Fruit fly (Drosophila melanogaster) whole organism, embryonic: ENCODE data around the gene CG10226.

Source experiments
- Adf1 ChIP-seq: fragments of 200-800 bp; sonication (Bioruptor generic); IDR thresholded peaks from 2 replicates; pipeline ENCODE4 v1.3.6; 2022; ENCODE audit warnings: missing biosample characterization, missing genetic modification characterization
- Aef1 ChIP-seq: fragments of 200-800 bp; sonication (Bioruptor generic); IDR thresholded peaks from 3 replicates; pipeline ENCODE4 v1.3.6; 2022; ENCODE audit warnings: missing biosample characterization, missing genetic modification characterization
- Bdp1 ChIP-seq: fragments of 200-800 bp; sonication (Bioruptor generic); optimal IDR thresholded peaks from 3 replicates; lab custom pipeline; 2016; ENCODE audit warnings: missing biosample characterization, missing genetic modification characterization
- CG10274 ChIP-seq: fragments of 200-800 bp; sonication (Bioruptor generic); optimal IDR thresholded peaks from 3 replicates; lab custom pipeline; 2017; ENCODE audit warnings: missing biosample characterization, mild to moderate bottlenecking, missing genetic modification characterization
- CG10543 ChIP-seq: fragments of 200-800 bp; sonication (Bioruptor generic); optimal IDR thresholded peaks from 3 replicates; lab custom pipeline; 2017; ENCODE audit warnings: missing biosample characterization, mild to moderate bottlenecking, missing genetic modification characterization, moderate library complexity
- CG11093 ChIP-seq: fragments of 200-800 bp; sonication (Bioruptor generic); IDR thresholded peaks from 3 replicates; pipeline ENCODE4 v1.3.6; 2022; ENCODE audit warnings: missing biosample characterization, missing genetic modification characterization
- CG11695 ChIP-seq: fragments of 200-800 bp; sonication (Bioruptor generic); IDR thresholded peaks from 3 replicates; pipeline ENCODE4 v1.3.6; 2022; ENCODE audit warnings: missing biosample characterization, missing genetic modification characterization
- CG1233 ChIP-seq: fragments of 200-800 bp; sonication (Bioruptor generic); optimal IDR thresholded peaks from 4 replicates; lab custom pipeline; 2018; ENCODE audit warnings: missing biosample characterization, mild to moderate bottlenecking, missing genetic modification characterization
- CG16779 ChIP-seq: fragments of 200-800 bp; sonication (Bioruptor generic); IDR thresholded peaks from 2 replicates; pipeline ENCODE4 v1.3.6; 2022; ENCODE audit warnings: missing biosample characterization, missing genetic modification characterization
- CG17328 ChIP-seq: fragments of 200-800 bp; sonication (Bioruptor generic); IDR thresholded peaks from 2 replicates; pipeline ENCODE4 v1.3.6; 2022; ENCODE audit warnings: missing biosample characterization, missing genetic modification characterization
- CG17612 ChIP-seq: fragments of 200-800 bp; sonication (Bioruptor generic); IDR thresholded peaks from 2 replicates; pipeline ENCODE4 v1.3.6; 2022; ENCODE audit warnings: missing biosample characterization, missing genetic modification characterization
- CG17912 ChIP-seq: fragments of 200-800 bp; sonication (Bioruptor generic); optimal IDR thresholded peaks from 2 replicates; lab custom pipeline; 2018; ENCODE audit warnings: missing biosample characterization, mild to moderate bottlenecking, missing genetic modification characterization
- CG18476 ChIP-seq: fragments of 200-800 bp; sonication (Bioruptor generic); optimal IDR thresholded peaks from 2 replicates; lab custom pipeline; 2016; ENCODE audit warnings: missing biosample characterization, mild to moderate bottlenecking, missing genetic modification characterization
- CG30431 ChIP-seq: fragments of 200-800 bp; sonication (Bioruptor generic); optimal IDR thresholded peaks from 2 replicates; lab custom pipeline; 2017; ENCODE audit warnings: missing biosample characterization, missing genetic modification characterization
- CG33213 ChIP-seq: fragments of 200-800 bp; sonication (Bioruptor generic); optimal IDR thresholded peaks from 3 replicates; lab custom pipeline; 2016; ENCODE audit warnings: missing biosample characterization, missing genetic modification characterization
- CG3838 ChIP-seq: fragments of 200-800 bp; sonication (Bioruptor generic); optimal IDR thresholded peaks from 3 replicates; lab custom pipeline; 2016; ENCODE audit warnings: missing biosample characterization, missing genetic modification characterization
- CG4730 ChIP-seq: fragments of 200-800 bp; sonication (Bioruptor generic); IDR thresholded peaks from 2 replicates; pipeline ENCODE4 v1.3.6; 2022; ENCODE audit warnings: missing biosample characterization, missing genetic modification characterization
- CG6765 ChIP-seq: fragments of 200-800 bp; sonication (Bioruptor generic); optimal IDR thresholded peaks from 3 replicates; lab custom pipeline; 2017; ENCODE audit warnings: missing biosample characterization, mild to moderate bottlenecking, missing genetic modification characterization
- CG7839 ChIP-seq: fragments of 200-800 bp; sonication (Bioruptor generic); optimal IDR thresholded peaks from 3 replicates; lab custom pipeline; 2018; ENCODE audit warnings: missing biosample characterization, mild to moderate bottlenecking, missing genetic modification characterization, moderate library complexity
- CG9727 ChIP-seq: fragments of 200-800 bp; sonication (Bioruptor generic); optimal IDR thresholded peaks from 3 replicates; lab custom pipeline; 2017; ENCODE audit warnings: missing biosample characterization, mild to moderate bottlenecking, missing genetic modification characterization
- CG9797 ChIP-seq: fragments of 200-800 bp; sonication (Bioruptor generic); optimal IDR thresholded peaks from 3 replicates; lab custom pipeline; 2018; ENCODE audit warnings: missing biosample characterization, mild to moderate bottlenecking, missing genetic modification characterization
- D19A ChIP-seq: fragments of 200-800 bp; optimal IDR thresholded peaks from 3 replicates; lab custom pipeline; 2019; ENCODE audit warnings: missing biosample characterization, mild to moderate bottlenecking, missing genetic modification characterization, moderate library complexity
- Dbx ChIP-seq: fragments of 200-800 bp; sonication (Bioruptor generic); IDR thresholded peaks from 3 replicates; pipeline ENCODE4 v1.3.6; 2022; ENCODE audit warnings: missing biosample characterization, missing genetic modification characterization
- Ets97D ChIP-seq: fragments of 200-800 bp; sonication (Bioruptor generic); optimal IDR thresholded peaks from 3 replicates; lab custom pipeline; 2016; ENCODE audit warnings: missing biosample characterization, missing genetic modification characterization
- H2.0 ChIP-seq: fragments of 200-800 bp; sonication (Bioruptor generic); IDR thresholded peaks from 2 replicates; pipeline ENCODE4 v1.3.6; 2022; ENCODE audit warnings: missing biosample characterization, missing genetic modification characterization
- Hr3 ChIP-seq: fragments of 200-800 bp; sonication (Bioruptor generic); optimal IDR thresholded peaks from 3 replicates; lab custom pipeline; 2016; ENCODE audit warnings: missing biosample characterization, missing genetic modification characterization
- Hsf ChIP-seq: fragments of 200-800 bp; sonication (Bioruptor generic); optimal IDR thresholded peaks from 3 replicates; lab custom pipeline; 2016; ENCODE audit warnings: missing biosample characterization, missing genetic modification characterization
- Lim3 ChIP-seq: fragments of 200-800 bp; sonication (Bioruptor generic); IDR thresholded peaks from 2 replicates; pipeline ENCODE4 v1.3.6; 2022; ENCODE audit warnings: missing biosample characterization, missing genetic modification characterization
- Nf-YC ChIP-seq: fragments of 200-800 bp; optimal IDR thresholded peaks from 3 replicates; lab custom pipeline; 2019; ENCODE audit warnings: missing biosample characterization, mild to moderate bottlenecking, missing genetic modification characterization, moderate library complexity
- ato ChIP-seq: fragments of 200-800 bp; sonication (Bioruptor generic); IDR thresholded peaks from 2 replicates; pipeline ENCODE4 v1.3.6; 2022; ENCODE audit warnings: missing biosample characterization, missing genetic modification characterization; ENCODE audit not compliant: partially characterized antibody
- bowl ChIP-seq: fragments of 200-800 bp; sonication (Bioruptor generic); IDR thresholded peaks from 2 replicates; pipeline ENCODE4 v1.3.6; 2022; ENCODE audit warnings: missing biosample characterization, missing genetic modification characterization
- crol ChIP-seq: fragments of 200-800 bp; sonication (Bioruptor generic); IDR thresholded peaks from 2 replicates; pipeline ENCODE4 v1.3.6; 2022; ENCODE audit warnings: missing biosample characterization, missing genetic modification characterization
- crp ChIP-seq, 2 experiments: fragments of 200-800 bp; sonication (Bioruptor generic); optimal IDR thresholded peaks; 2 replicates in 1 of 2; 3 replicates in 1 of 2; lab custom pipeline; 2017; ENCODE audit warnings: missing biosample characterization in 2 of 2, missing genetic modification characterization in 2 of 2, mild to moderate bottlenecking in 1 of 2, moderate library complexity in 1 of 2
- dan ChIP-seq: fragments of 200-800 bp; sonication (Bioruptor generic); IDR thresholded peaks from 2 replicates; pipeline ENCODE4 v1.3.6; 2022; ENCODE audit warnings: missing biosample characterization, missing genetic modification characterization
- dmrt99B ChIP-seq: fragments of 200-800 bp; sonication (Bioruptor generic); optimal IDR thresholded peaks from 2 replicates; lab custom pipeline; 2018; ENCODE audit warnings: missing biosample characterization, mild to moderate bottlenecking, missing genetic modification characterization, moderate library complexity
- fd96Cb ChIP-seq: fragments of 200-800 bp; sonication (Bioruptor generic); optimal IDR thresholded peaks from 2 replicates; lab custom pipeline; 2018; ENCODE audit warnings: missing biosample characterization, mild to moderate bottlenecking, missing genetic modification characterization, moderate library complexity
- grn ChIP-seq: fragments of 200-800 bp; sonication (Bioruptor generic); optimal IDR thresholded peaks from 3 replicates; lab custom pipeline; 2017; ENCODE audit warnings: missing biosample characterization, missing genetic modification characterization
- hbn ChIP-seq: fragments of 200-800 bp; sonication (Bioruptor generic); IDR thresholded peaks from 2 replicates; pipeline ENCODE4 v1.3.6; 2022; ENCODE audit warnings: missing biosample characterization, missing genetic modification characterization; ENCODE audit not compliant: partially characterized antibody
- her ChIP-seq: fragments of 200-800 bp; sonication (Bioruptor generic); optimal IDR thresholded peaks from 2 replicates; lab custom pipeline; 2016; ENCODE audit warnings: missing biosample characterization, missing genetic modification characterization
- knrl ChIP-seq: fragments of 200-800 bp; sonication (Bioruptor generic); IDR thresholded peaks from 3 replicates; pipeline ENCODE4 v1.3.6; 2022; ENCODE audit warnings: missing biosample characterization, missing genetic modification characterization; ENCODE audit not compliant: partially characterized antibody
- pan ChIP-seq, 4 experiments: fragments of >200 bp in 3 of 4; fragments of 200-800 bp in 1 of 4; sonication (Bioruptor generic) in 1 of 4; optimal IDR thresholded peaks in 3 of 4; IDR thresholded peaks in 1 of 4; 2 replicates each; pipeline versions ENCODE4 v1.3.6 to Lab custom; 2017 to 2022; ENCODE audit warnings: missing biosample characterization in 2 of 4, missing genetic modification characterization in 2 of 4, mixed read lengths in 1 of 4
- pum ChIP-seq: fragments of 200-800 bp; sonication (Bioruptor generic); optimal IDR thresholded peaks from 2 replicates; lab custom pipeline; 2016; ENCODE audit warnings: missing biosample characterization, missing genetic modification characterization
- seq ChIP-seq: fragments of 200-800 bp; sonication (Bioruptor generic); IDR thresholded peaks from 2 replicates; pipeline ENCODE4 v1.3.6; 2022; ENCODE audit warnings: missing biosample characterization, missing genetic modification characterization
- slp2 ChIP-seq: fragments of 200-800 bp; sonication (Bioruptor generic); optimal IDR thresholded peaks from 2 replicates; lab custom pipeline; 2016; ENCODE audit warnings: missing biosample characterization, missing genetic modification characterization
- tin ChIP-seq: fragments of 200-800 bp; sonication (Bioruptor generic); optimal IDR thresholded peaks from 3 replicates; lab custom pipeline; 2016; ENCODE audit warnings: missing biosample characterization, missing genetic modification characterization
- unc-4 ChIP-seq: fragments of 200-800 bp; sonication (Bioruptor generic); IDR thresholded peaks from 2 replicates; pipeline ENCODE4 v1.3.6; 2022; ENCODE audit warnings: missing biosample characterization, missing genetic modification characterization; ENCODE audit not compliant: partially characterized antibody
- vfl ChIP-seq: fragments of 200-800 bp; sonication (Bioruptor generic); optimal IDR thresholded peaks from 2 replicates; lab custom pipeline; 2016; ENCODE audit warnings: missing biosample characterization, missing genetic modification characterization
- yki ChIP-seq: fragments of >200 bp; optimal IDR thresholded peaks from 3 replicates; lab custom pipeline; 2018
- zen ChIP-seq: fragments of 200-800 bp; sonication (Bioruptor generic); optimal IDR thresholded peaks from 3 replicates; lab custom pipeline; 2018; ENCODE audit warnings: missing biosample characterization, mild to moderate bottlenecking, missing genetic modification characterization, moderate library complexity

CG10226 gene

DNA sequence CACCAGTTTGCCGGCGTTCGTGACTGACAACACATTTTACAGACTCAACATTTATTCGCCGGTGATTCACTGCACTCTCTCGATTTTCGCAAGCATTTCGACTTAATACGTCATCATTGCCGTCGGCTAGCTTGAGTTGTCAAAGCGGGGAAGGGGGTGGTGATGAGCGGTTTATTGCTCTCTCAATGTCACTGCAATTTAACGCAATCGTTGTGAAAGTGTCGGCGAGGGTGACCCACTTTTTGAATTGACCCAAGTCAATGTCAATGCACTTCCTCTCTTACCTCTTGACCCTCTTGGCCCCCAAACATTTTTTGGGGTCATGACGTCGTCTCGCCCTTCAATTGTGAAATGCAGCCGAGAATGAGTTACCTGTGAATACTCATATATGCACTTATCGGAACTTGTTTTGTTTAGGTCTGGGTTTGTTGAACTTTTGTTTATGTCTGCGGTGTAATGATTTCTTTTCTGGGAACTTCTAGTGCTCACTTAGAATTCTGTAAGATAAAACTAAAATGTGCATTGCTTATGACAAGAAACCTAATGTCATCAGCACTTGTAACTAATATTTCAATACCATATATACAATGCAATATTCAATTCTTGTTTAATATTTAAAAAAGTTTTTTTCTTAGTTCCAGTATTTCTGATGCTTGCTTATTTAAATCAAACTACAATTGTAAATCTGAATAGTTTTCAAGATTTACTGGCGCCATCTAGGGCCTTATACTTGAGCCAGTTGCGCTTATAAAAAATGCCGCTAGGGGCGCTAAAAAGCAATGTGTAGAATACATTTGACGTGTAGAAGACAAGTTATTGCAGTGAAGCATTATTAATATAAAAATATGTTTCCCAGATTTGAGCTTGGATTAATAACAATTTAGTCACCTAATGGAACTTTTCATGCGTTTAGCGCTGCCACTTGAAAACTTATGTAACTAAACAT, 24.3 kb upstream of the CG10226 start (continued):
- no peak for TF ChIP-seq CG30431 (GFP tag; lab: Kevin White, UChicago)
- TF ChIP-seq CG4730 (GFP tag; lab: Robert Waterston, UW), result peak; percentile 38
- TF ChIP-seq grn (GFP tag; lab: Kevin White, UChicago), result no peak
- TF ChIP-seq Bdp1, result no peak
- no peak for TF ChIP-seq CG10543 (GFP tag; lab: Kevin White, UChicago)
- no peak for TF ChIP-seq CG11695 (GFP tag; lab: Robert Waterston, UW)
- TF ChIP-seq CG17912 (GFP tag; lab: Kevin White, UChicago), result peak; percentile 5
- TF ChIP-seq Aef1 (GFP tag; lab: Robert Waterston, UW), result peak; percentile 35; the same call in 1 of the 3 replicates
- peak; percentile 6 for TF ChIP-seq CG33213 (GFP tag; lab: Kevin White, UChicago)
- no peak for TF ChIP-seq vfl
- 0 out of 2 replicates have a peak, but pooled peaks have one; percentile 20 for TF ChIP-seq H2.0 (GFP tag; lab: Robert Waterston, UW)
- no peak for TF ChIP-seq her (GFP tag; lab: Kevin White, UChicago)
- no peak for TF ChIP-seq bowl (GFP tag; lab: Robert Waterston, UW)
- TF ChIP-seq CG18476 (GFP tag; lab: Kevin White, UChicago), result no peak
- no peak for TF ChIP-seq crp (GFP tag; optimal IDR thresholded peaks at IDR 0.05; lab: Kevin White, UChicago)
- no peak for TF ChIP-seq Adf1
- TF ChIP-seq CG17328 (GFP tag; lab: Robert Waterston, UW), result no peak
- TF ChIP-seq CG16779 (GFP tag; lab: Robert Waterston, UW), result no peak
- TF ChIP-seq CG1233, result no peak
- no peak for TF ChIP-seq fd96Cb (tag; lab: Kevin White, UChicago)
- TF ChIP-seq ato (GFP tag; lab: Robert Waterston, UW), result no peak
- no peak for TF ChIP-seq CG10274
- no peak for TF ChIP-seq D19A (tag; lab: Kevin White, UChicago)
- no peak for TF ChIP-seq CG11093 (GFP tag; lab: Robert Waterston, UW)
- peak; percentile 54; the same call in 1 of the 3 replicates for TF ChIP-seq knrl (GFP tag; lab: Robert Waterston, UW)
- no peak for TF ChIP-seq slp2 (GFP tag; lab: Kevin White, UChicago)
- TF ChIP-seq hbn (GFP tag; lab: Robert Waterston, UW), result no peak
- no peak for TF ChIP-seq CG9727 (GFP tag; lab: Kevin White, UChicago)
- TF ChIP-seq CG3838 (GFP tag; lab: Kevin White, UChicago), result no peak
- TF ChIP-seq CG9797 (GFP tag; lab: Kevin White, UChicago), result no peak
- peak; percentile 67; the same call in 1 of the 3 replicates for TF ChIP-seq Dbx (GFP tag; lab: Robert Waterston, UW)
- peak; percentile 42 for TF ChIP-seq tin (GFP tag; lab: Kevin White, UChicago)
- TF ChIP-seq Hr3 (GFP tag; lab: Kevin White, UChicago), result peak; percentile 39
- peak; percentile 24 for TF ChIP-seq zen (tag; lab: Kevin White, UChicago)
- 0 out of 2 replicates have a peak, but pooled peaks have one; percentile 7 for TF ChIP-seq crol
- no peak for TF ChIP-seq CG6765 (GFP tag; lab: Kevin White, UChicago)
- TF ChIP-seq Lim3, result no peak
- TF ChIP-seq dmrt99B (tag; lab: Kevin White, UChicago), result peak; percentile 39
- TF ChIP-seq Hsf (GFP tag; lab: Kevin White, UChicago), result peak; percentile 66
- peak; percentile 7 for TF ChIP-seq Ets97D (GFP tag; lab: Kevin White, UChicago)
- no peak for TF ChIP-seq pan (optimal IDR thresholded peaks at IDR 0.05; lab: Kevin White, UChicago)
- TF ChIP-seq pan (GFP tag; optimal IDR thresholded peaks at IDR 0.05 in 1 of 2, IDR thresholded peaks at IDR 0.05 in 1 of 2), result no peak
- peak; percentile 13 for TF ChIP-seq Nf-YC (tag; lab: Kevin White, UChicago)
- TF ChIP-seq CG17612 (GFP tag; lab: Robert Waterston, UW), result no peak
- TF ChIP-seq seq (GFP tag; lab: Robert Waterston, UW), result no peak
- TF ChIP-seq unc-4, result no peak
- peak; percentile 62 for TF ChIP-seq CG7839
- TF ChIP-seq yki (lab: Kevin White, UChicago), result no peak
- peak; percentile 28 for TF ChIP-seq pum (GFP tag; lab: Kevin White, UChicago)
- TF ChIP-seq dan (GFP tag; lab: Robert Waterston, UW), result no peak
